Fruit fly (Drosophila melanogaster) whole organism, embryonic: ENCODE results near the gene CG6023.

ENCODE experiments used
- Asciz ChIP-seq: fragments of 200-800 bp; sonication (Bioruptor generic); optimal IDR thresholded peaks from 2 replicates; lab custom pipeline; 2017; ENCODE audit warnings: missing biosample characterization, mild to moderate bottlenecking, missing genetic modification characterization, missing genetic modification reagents
- CG10267 ChIP-seq: fragments of 200-800 bp; sonication (Bioruptor generic); optimal IDR thresholded peaks from 2 replicates; lab custom pipeline; 2018; ENCODE audit warnings: missing biosample characterization, mild to moderate bottlenecking, missing genetic modification characterization, moderate library complexity
- CG11085 ChIP-seq: fragments of 200-800 bp; sonication (Bioruptor generic); IDR thresholded peaks from 2 replicates; pipeline ENCODE4 v1.3.6; 2022; ENCODE audit warnings: missing biosample characterization, missing genetic modification characterization
- CG11695 ChIP-seq: fragments of 200-800 bp; sonication (Bioruptor generic); IDR thresholded peaks from 3 replicates; pipeline ENCODE4 v1.3.6; 2022; ENCODE audit warnings: missing biosample characterization, missing genetic modification characterization
- CG1603 ChIP-seq: fragments of 200-800 bp; sonication (Bioruptor generic); optimal IDR thresholded peaks from 2 replicates; lab custom pipeline; 2019; ENCODE audit warnings: missing biosample characterization, mild to moderate bottlenecking, missing genetic modification characterization, moderate library complexity
- CG1832 ChIP-seq: fragments of 200-800 bp; sonication (Bioruptor generic); optimal IDR thresholded peaks from 2 replicates; lab custom pipeline; 2017; ENCODE audit warnings: missing biosample characterization, mild to moderate bottlenecking, missing genetic modification characterization, inconsistent platforms
- CG18764 ChIP-seq: fragments of 200-800 bp; sonication (Bioruptor generic); optimal IDR thresholded peaks from 3 replicates; lab custom pipeline; 2016; ENCODE audit warnings: missing biosample characterization, missing genetic modification characterization
- CG2889 ChIP-seq: fragments of 200-800 bp; sonication (Bioruptor generic); IDR thresholded peaks from 3 replicates; pipeline ENCODE4 v1.3.6; 2022; ENCODE audit warnings: missing biosample characterization, missing genetic modification characterization
- CG3065 ChIP-seq: fragments of 200-800 bp; sonication (Bioruptor generic); optimal IDR thresholded peaks from 2 replicates; lab custom pipeline; 2016; ENCODE audit warnings: missing biosample characterization, missing genetic modification characterization
- CG34422 ChIP-seq: fragments of 200-800 bp; sonication (Bioruptor generic); IDR thresholded peaks from 3 replicates; pipeline ENCODE4 v1.3.6; 2022; ENCODE audit warnings: missing biosample characterization, missing genetic modification characterization
- CG42726 ChIP-seq: fragments of 200-800 bp; sonication (Bioruptor generic); IDR thresholded peaks from 2 replicates; pipeline ENCODE4 v1.3.6; 2022; ENCODE audit warnings: missing biosample characterization, missing genetic modification characterization; ENCODE audit not compliant: partially characterized antibody
- CG4820 ChIP-seq: fragments of 200-800 bp; sonication (Bioruptor generic); optimal IDR thresholded peaks from 3 replicates; lab custom pipeline; 2016; ENCODE audit warnings: missing biosample characterization, missing genetic modification characterization
- CG5180 ChIP-seq: fragments of 200-800 bp; sonication (Bioruptor generic); optimal IDR thresholded peaks from 3 replicates; lab custom pipeline; 2017; ENCODE audit warnings: missing biosample characterization, missing genetic modification characterization, mild to moderate bottlenecking, moderate library complexity, missing genetic modification reagents
- CG6854 ChIP-seq: fragments of 200-800 bp; sonication (Bioruptor generic); optimal IDR thresholded peaks from 3 replicates; lab custom pipeline; 2017; ENCODE audit warnings: missing biosample characterization, mild to moderate bottlenecking, missing genetic modification characterization
- CG8765 ChIP-seq: fragments of 200-800 bp; sonication (Bioruptor generic); IDR thresholded peaks from 2 replicates; pipeline ENCODE4 v1.3.6; 2022; ENCODE audit warnings: missing biosample characterization, missing genetic modification characterization
- CG9215 ChIP-seq: fragments of 200-800 bp; sonication (Bioruptor generic); IDR thresholded peaks from 2 replicates; pipeline ENCODE4 v1.3.6; 2022; ENCODE audit warnings: missing biosample characterization, missing genetic modification characterization
- CG9932 ChIP-seq: fragments of 200-800 bp; sonication (Bioruptor generic); IDR thresholded peaks from 2 replicates; pipeline ENCODE4 v1.3.6; 2022; ENCODE audit warnings: missing biosample characterization, missing genetic modification characterization
- D19B ChIP-seq: fragments of 200-800 bp; sonication (Bioruptor generic); optimal IDR thresholded peaks from 2 replicates; lab custom pipeline; 2017; ENCODE audit warnings: missing biosample characterization, mild to moderate bottlenecking, missing genetic modification characterization
- Doc3 ChIP-seq: fragments of 200-800 bp; sonication (Bioruptor generic); IDR thresholded peaks from 3 replicates; pipeline ENCODE4 v1.3.6; 2022; ENCODE audit warnings: missing biosample characterization, missing genetic modification characterization; ENCODE audit not compliant: partially characterized antibody
- Dref ChIP-seq: fragments of 200-800 bp; sonication (Bioruptor generic); IDR thresholded peaks from 2 replicates; pipeline ENCODE4 v1.3.6; 2022; ENCODE audit warnings: missing biosample characterization, missing genetic modification characterization
- Drgx ChIP-seq: fragments of 200-800 bp; sonication (Bioruptor generic); IDR thresholded peaks from 2 replicates; pipeline ENCODE4 v1.3.6; 2022; ENCODE audit warnings: missing biosample characterization, missing genetic modification characterization
- H2.0 ChIP-seq: fragments of 200-800 bp; sonication (Bioruptor generic); IDR thresholded peaks from 2 replicates; pipeline ENCODE4 v1.3.6; 2022; ENCODE audit warnings: missing biosample characterization, missing genetic modification characterization
- Hmr ChIP-seq: fragments of 200-800 bp; sonication (Bioruptor generic); optimal IDR thresholded peaks from 3 replicates; lab custom pipeline; 2017; ENCODE audit warnings: mild to moderate bottlenecking, missing biosample characterization, missing genetic modification reagents, missing genetic modification characterization
- Jarid2 ChIP-seq: fragments of 200-800 bp; sonication (Bioruptor generic); optimal IDR thresholded peaks from 3 replicates; lab custom pipeline; 2017; ENCODE audit warnings: mild to moderate bottlenecking, missing biosample characterization, missing genetic modification reagents, missing genetic modification characterization
- Kr ChIP-seq: fragments of 200-800 bp; sonication (Bioruptor generic); optimal IDR thresholded peaks from 2 replicates; lab custom pipeline; 2017; ENCODE audit warnings: missing biosample characterization, mild to moderate bottlenecking, missing genetic modification characterization
- Lhr ChIP-seq: fragments of 200-800 bp; sonication (Bioruptor generic); optimal IDR thresholded peaks from 3 replicates; lab custom pipeline; 2017; ENCODE audit warnings: mild to moderate bottlenecking, missing biosample characterization, missing genetic modification reagents, missing genetic modification characterization
- Mrtf ChIP-seq: fragments of 200-800 bp; sonication (Bioruptor generic); IDR thresholded peaks from 3 replicates; pipeline ENCODE4 v1.3.6; 2022; ENCODE audit warnings: missing biosample characterization, missing genetic modification characterization
- NC2β ChIP-seq: fragments of 200-800 bp; sonication (Bioruptor generic); optimal IDR thresholded peaks from 2 replicates; lab custom pipeline; 2016; ENCODE audit warnings: missing biosample characterization, missing genetic modification characterization
- Oaz ChIP-seq: fragments of 200-800 bp; sonication (Bioruptor generic); IDR thresholded peaks from 2 replicates; pipeline ENCODE4 v1.3.6; 2022; ENCODE audit warnings: missing biosample characterization, missing genetic modification characterization
- Side ChIP-seq: fragments of 200-800 bp; sonication (Bioruptor generic); optimal IDR thresholded peaks from 2 replicates; lab custom pipeline; 2016; ENCODE audit warnings: missing biosample characterization, missing genetic modification characterization
- Sin3A ChIP-seq: fragments of >200 bp; optimal IDR thresholded peaks from 2 replicates; lab custom pipeline; 2018
- bowl ChIP-seq: fragments of 200-800 bp; sonication (Bioruptor generic); IDR thresholded peaks from 2 replicates; pipeline ENCODE4 v1.3.6; 2022; ENCODE audit warnings: missing biosample characterization, missing genetic modification characterization
- br ChIP-seq: fragments of >200 bp; optimal IDR thresholded peaks from 2 replicates; lab custom pipeline; 2017
- ci ChIP-seq: fragments of 200-800 bp; sonication (Bioruptor generic); IDR thresholded peaks from 3 replicates; pipeline ENCODE4 v1.3.6; 2022; ENCODE audit warnings: missing biosample characterization, missing genetic modification characterization
- crc ChIP-seq: fragments of 200-800 bp; sonication (Bioruptor generic); optimal IDR thresholded peaks from 2 replicates; lab custom pipeline; 2016; ENCODE audit warnings: missing biosample characterization, missing genetic modification characterization
- dimm ChIP-seq: fragments of 200-800 bp; sonication (Bioruptor generic); IDR thresholded peaks from 2 replicates; pipeline ENCODE4 v1.3.6; 2022; ENCODE audit warnings: missing biosample characterization, missing genetic modification characterization
- dmrt11E ChIP-seq: fragments of 200-800 bp; sonication (Bioruptor generic); optimal IDR thresholded peaks from 3 replicates; lab custom pipeline; 2018; ENCODE audit warnings: missing biosample characterization, mild to moderate bottlenecking, missing genetic modification characterization, moderate library complexity
- nerfin-1 ChIP-seq: fragments of 200-800 bp; sonication (Bioruptor generic); optimal IDR thresholded peaks from 3 replicates; lab custom pipeline; 2019; ENCODE audit warnings: missing biosample characterization, mild to moderate bottlenecking, missing genetic modification characterization, moderate library complexity
- oc ChIP-seq: fragments of 200-800 bp; sonication (Bioruptor generic); optimal IDR thresholded peaks from 2 replicates; lab custom pipeline; 2018; ENCODE audit warnings: missing biosample characterization, mild to moderate bottlenecking, missing genetic modification characterization, moderate library complexity
- odd ChIP-seq: fragments of 200-800 bp; sonication (Bioruptor generic); optimal IDR thresholded peaks from 2 replicates; lab custom pipeline; 2017; ENCODE audit warnings: missing biosample characterization, mild to moderate bottlenecking, missing genetic modification characterization
- org-1 ChIP-seq: fragments of 200-800 bp; sonication (Bioruptor generic); optimal IDR thresholded peaks from 2 replicates; lab custom pipeline; 2017; ENCODE audit warnings: missing biosample characterization, missing genetic modification characterization
- pb ChIP-seq: fragments of 200-800 bp; sonication (Bioruptor generic); optimal IDR thresholded peaks from 3 replicates; lab custom pipeline; 2016; ENCODE audit warnings: missing biosample characterization, missing genetic modification characterization
- run ChIP-seq: fragments of 200-800 bp; sonication (Bioruptor generic); optimal IDR thresholded peaks from 3 replicates; lab custom pipeline; 2018; ENCODE audit warnings: missing biosample characterization, mild to moderate bottlenecking, missing genetic modification characterization
- sd ChIP-seq: fragments of 200-800 bp; sonication (Bioruptor generic); optimal IDR thresholded peaks from 3 replicates; lab custom pipeline; 2018; ENCODE audit warnings: missing biosample characterization, mild to moderate bottlenecking, missing genetic modification characterization, moderate library complexity
- sens-2 ChIP-seq: fragments of 200-800 bp; sonication (Bioruptor generic); IDR thresholded peaks from 2 replicates; pipeline ENCODE4 v1.3.6; 2022; ENCODE audit warnings: missing biosample characterization, missing genetic modification characterization
- slbo ChIP-seq: fragments of 200-800 bp; sonication (Bioruptor generic); IDR thresholded peaks from 2 replicates; pipeline ENCODE4 v1.3.6; 2022; ENCODE audit warnings: missing biosample characterization, missing genetic modification characterization
- sr ChIP-seq: fragments of 200-800 bp; sonication (Bioruptor generic); IDR thresholded peaks from 3 replicates; pipeline ENCODE4 v1.3.6; 2022; ENCODE audit warnings: missing biosample characterization, missing genetic modification characterization
- tna ChIP-seq: fragments of 200-800 bp; sonication (Bioruptor generic); IDR thresholded peaks from 2 replicates; pipeline ENCODE4 v1.3.6; 2022; ENCODE audit warnings: missing biosample characterization, missing genetic modification characterization; ENCODE audit not compliant: partially characterized antibody
- unpg ChIP-seq: fragments of 200-800 bp; sonication (Bioruptor generic); optimal IDR thresholded peaks from 3 replicates; lab custom pipeline; 2018; ENCODE audit warnings: missing biosample characterization, mild to moderate bottlenecking, missing genetic modification characterization, moderate library complexity
- zfh1 ChIP-seq: fragments of 200-800 bp; sonication (Bioruptor generic); IDR thresholded peaks from 3 replicates; pipeline ENCODE4 v1.3.6; 2022; ENCODE audit warnings: missing biosample characterization, missing genetic modification characterization

Gene CG6023

dm6 chrX:18367806-18368643, 47.0 kb upstream of the CG6023 start (continued):
- TF ChIP-seq Doc3 (GFP tag; lab: Robert Waterston, UW) = no peak
- TF ChIP-seq Sin3A (lab: Kevin White, UChicago) = no peak
- peak; percentile 53 for TF ChIP-seq CG4820 (GFP tag; lab: Kevin White, UChicago)
- TF ChIP-seq crc (GFP tag; lab: Kevin White, UChicago) = peak; percentile 59
- peak; percentile 7 for TF ChIP-seq D19B (GFP tag; lab: Kevin White, UChicago)
- peak; percentile 62 for TF ChIP-seq org-1 (GFP tag; lab: Kevin White, UChicago)
- TF ChIP-seq CG5180 (GFP tag; lab: Kevin White, UChicago) = peak; percentile 62
- no peak for TF ChIP-seq Asciz (GFP tag; lab: Kevin White, UChicago)
- TF ChIP-seq H2.0 (GFP tag; lab: Robert Waterston, UW) = peak; percentile 68
- TF ChIP-seq slbo = peak; percentile 88
- peak; percentile 71 for TF ChIP-seq zfh1
- peak; percentile 53 for TF ChIP-seq CG1832 (GFP tag; lab: Kevin White, UChicago)
- peak; percentile 86 for TF ChIP-seq ci (GFP tag; lab: Robert Waterston, UW)
- peak; percentile 46 for TF ChIP-seq odd
- TF ChIP-seq run (tag; lab: Kevin White, UChicago) = no peak
- no peak for TF ChIP-seq br (lab: Kevin White, UChicago)
- TF ChIP-seq Kr = no peak
- no peak for TF ChIP-seq tna (GFP tag; lab: Robert Waterston, UW)
- TF ChIP-seq sd (tag; lab: Kevin White, UChicago) = peak; percentile 84
- TF ChIP-seq oc (tag; lab: Kevin White, UChicago) = peak; percentile 49
- peak; percentile 43 for TF ChIP-seq pb (GFP tag; lab: Kevin White, UChicago)
- TF ChIP-seq sens-2 (GFP tag; lab: Robert Waterston, UW) = peak; percentile 49; the same call in 1 of the 2 replicates
- no peak for TF ChIP-seq sr (GFP tag; lab: Robert Waterston, UW)
- TF ChIP-seq dimm (GFP tag; lab: Robert Waterston, UW) = peak; percentile 48; the same call in 1 of the 2 replicates
- TF ChIP-seq CG18764 = peak; percentile 1
- peak; percentile 74 for TF ChIP-seq Drgx (GFP tag; lab: Robert Waterston, UW)
- peak; percentile 65 for TF ChIP-seq CG11085 (GFP tag; lab: Robert Waterston, UW)
- peak; percentile 64 for TF ChIP-seq Jarid2
- peak; percentile 80 for TF ChIP-seq Mrtf (GFP tag; lab: Robert Waterston, UW)
- TF ChIP-seq CG6854 (GFP tag; lab: Kevin White, UChicago) = peak; percentile 63
- peak; percentile 61 for TF ChIP-seq unpg (GFP tag; lab: Kevin White, UChicago)
- peak; percentile 26 for TF ChIP-seq CG10267
- peak; percentile 84 for TF ChIP-seq Hmr (GFP tag; lab: Kevin White, UChicago)
- 0 out of 2 replicates have a peak, but pooled peaks have one; percentile 22 for TF ChIP-seq Dref
- TF ChIP-seq CG9932 (GFP tag; lab: Robert Waterston, UW) = peak; percentile 77
- no peak for TF ChIP-seq dmrt11E (tag; lab: Kevin White, UChicago)
- peak; percentile 84 for TF ChIP-seq CG1603 (tag; lab: Kevin White, UChicago)
- peak; percentile 20 for TF ChIP-seq Lhr (GFP tag; lab: Kevin White, UChicago)
- peak; percentile 70 for TF ChIP-seq CG9215 (GFP tag; lab: Robert Waterston, UW)
- TF ChIP-seq CG42726 (GFP tag; lab: Robert Waterston, UW) = no peak
- TF ChIP-seq CG2889 (GFP tag; lab: Robert Waterston, UW) = peak; percentile 58; the same call in 2 of the 3 replicates
- TF ChIP-seq Side (GFP tag; lab: Kevin White, UChicago) = peak; percentile 72
- peak; percentile 62 for TF ChIP-seq bowl
- peak; percentile 73 for TF ChIP-seq Oaz (GFP tag; lab: Robert Waterston, UW)
- TF ChIP-seq CG34422 = peak; percentile 68; the same call in 1 of the 3 replicates
- no peak for TF ChIP-seq CG3065 (GFP tag; lab: Kevin White, UChicago)
- TF ChIP-seq CG11695 = 0 out of 3 replicates have a peak, but pooled peaks have one; percentile 24
- peak; percentile 17 for TF ChIP-seq nerfin-1 (tag; lab: Kevin White, UChicago)
- TF ChIP-seq NC2β (GFP tag; lab: Kevin White, UChicago) = peak; percentile 17
- TF ChIP-seq CG8765 (GFP tag; lab: Robert Waterston, UW) = peak; percentile 52; the same call in 1 of the 2 replicates
